Fruit fly (Drosophila melanogaster) whole organism, embryonic: ENCODE data around the gene Plc21C.
A peak's percentile ranks its signal among the peaks of the same experiment; 100 is the strongest.

ENCODE experiments used
- Atf6 ChIP-seq: fragments of 200-800 bp; sonication (Bioruptor generic); IDR thresholded peaks from 2 replicates; pipeline ENCODE4 v1.3.6; 2022; ENCODE audit warnings: missing biosample characterization, missing genetic modification characterization
- Awh ChIP-seq: fragments of 200-800 bp; sonication (Bioruptor generic); IDR thresholded peaks from 2 replicates; pipeline ENCODE4, ENCODE4 v1.3.6; 2022; ENCODE audit warnings: missing biosample characterization, missing genetic modification characterization
- CG10565 ChIP-seq: fragments of 200-800 bp; sonication (Bioruptor generic); optimal IDR thresholded peaks from 3 replicates; lab custom pipeline; 2016; ENCODE audit warnings: missing biosample characterization, mild to moderate bottlenecking, missing genetic modification characterization
- CG10979 ChIP-seq: fragments of 200-800 bp; sonication (Bioruptor generic); optimal IDR thresholded peaks from 2 replicates; lab custom pipeline; 2018; ENCODE audit warnings: missing biosample characterization, mild to moderate bottlenecking, missing genetic modification characterization, moderate library complexity
- CG12155 ChIP-seq: fragments of 200-800 bp; sonication (Bioruptor generic); optimal IDR thresholded peaks from 3 replicates; lab custom pipeline; 2016; ENCODE audit warnings: missing biosample characterization, missing genetic modification characterization
- CG13894 ChIP-seq: fragments of 200-800 bp; sonication (Bioruptor generic); optimal IDR thresholded peaks from 3 replicates; lab custom pipeline; 2018; ENCODE audit warnings: missing biosample characterization, mild to moderate bottlenecking, missing genetic modification characterization, moderate library complexity
- CG15269 ChIP-seq: fragments of 200-800 bp; sonication (Bioruptor generic); optimal IDR thresholded peaks from 2 replicates; lab custom pipeline; 2018; ENCODE audit warnings: missing biosample characterization, mild to moderate bottlenecking, missing genetic modification characterization, moderate library complexity
- CG15601 ChIP-seq: fragments of 200-800 bp; sonication (Bioruptor generic); optimal IDR thresholded peaks from 3 replicates; lab custom pipeline; 2019; ENCODE audit warnings: missing biosample characterization, mild to moderate bottlenecking, missing genetic modification characterization, moderate library complexity
- CG1603 ChIP-seq: fragments of 200-800 bp; sonication (Bioruptor generic); optimal IDR thresholded peaks from 2 replicates; lab custom pipeline; 2019; ENCODE audit warnings: missing biosample characterization, mild to moderate bottlenecking, missing genetic modification characterization, moderate library complexity
- CG17361 ChIP-seq: fragments of 200-800 bp; sonication (Bioruptor generic); IDR thresholded peaks from 3 replicates; pipeline ENCODE4 v1.3.6; 2022; ENCODE audit warnings: missing biosample characterization, missing genetic modification characterization
- CG17829 ChIP-seq: fragments of 200-800 bp; optimal IDR thresholded peaks from 2 replicates; lab custom pipeline; 2019; ENCODE audit warnings: missing biosample characterization, mild to moderate bottlenecking, missing genetic modification characterization, moderate library complexity
- CG1832 ChIP-seq: fragments of 200-800 bp; sonication (Bioruptor generic); optimal IDR thresholded peaks from 2 replicates; lab custom pipeline; 2017; ENCODE audit warnings: missing biosample characterization, mild to moderate bottlenecking, missing genetic modification characterization, inconsistent platforms
- CG2120 ChIP-seq: fragments of 200-800 bp; sonication (Bioruptor generic); optimal IDR thresholded peaks from 3 replicates; lab custom pipeline; 2016; ENCODE audit warnings: missing biosample characterization, missing genetic modification characterization
- CG2199 ChIP-seq: fragments of 200-800 bp; sonication (Bioruptor generic); IDR thresholded peaks from 3 replicates; pipeline ENCODE4 v1.3.6; 2022; ENCODE audit warnings: missing biosample characterization, missing genetic modification characterization
- CG2678 ChIP-seq: fragments of 200-800 bp; sonication (Bioruptor generic); optimal IDR thresholded peaks from 3 replicates; lab custom pipeline; 2019; ENCODE audit warnings: missing biosample characterization, mild to moderate bottlenecking, missing genetic modification characterization, moderate library complexity
- CG2875 ChIP-seq: fragments of 200-800 bp; sonication (Bioruptor generic); optimal IDR thresholded peaks from 2 replicates; lab custom pipeline; 2017; ENCODE audit warnings: missing biosample characterization, mild to moderate bottlenecking, missing genetic modification characterization, missing genetic modification reagents
- CG3065 ChIP-seq: fragments of 200-800 bp; sonication (Bioruptor generic); optimal IDR thresholded peaks from 2 replicates; lab custom pipeline; 2016; ENCODE audit warnings: missing biosample characterization, missing genetic modification characterization
- CG31224 ChIP-seq: fragments of 200-800 bp; sonication (Bioruptor generic); IDR thresholded peaks from 2 replicates; pipeline ENCODE4 v1.3.6; 2022; ENCODE audit warnings: missing biosample characterization, missing genetic modification characterization
- CG31365 ChIP-seq: fragments of 200-800 bp; sonication (Bioruptor generic); optimal IDR thresholded peaks from 2 replicates; lab custom pipeline; 2018; ENCODE audit warnings: missing biosample characterization, mild to moderate bottlenecking, missing genetic modification characterization
- CG32767 ChIP-seq: fragments of 200-800 bp; sonication (Bioruptor generic); IDR thresholded peaks from 2 replicates; pipeline ENCODE4 v1.3.6; 2022; ENCODE audit warnings: missing biosample characterization, missing genetic modification characterization
- CG4328 ChIP-seq: fragments of 200-800 bp; sonication (Bioruptor generic); optimal IDR thresholded peaks from 3 replicates; lab custom pipeline; 2017; ENCODE audit warnings: missing biosample characterization, missing genetic modification reagents, missing genetic modification characterization
- CG8290 ChIP-seq, 3 experiments: fragments of 200-800 bp; sonication (Bioruptor generic); optimal IDR thresholded peaks; 2 replicates each; lab custom pipeline; 2016 to 2019; ENCODE audit warnings: missing biosample characterization in 3 of 3, missing genetic modification characterization in 3 of 3, mild to moderate bottlenecking in 2 of 3, moderate library complexity in 1 of 3
- CG9876 ChIP-seq: fragments of 200-800 bp; sonication (Bioruptor generic); optimal IDR thresholded peaks from 2 replicates; lab custom pipeline; 2016; ENCODE audit warnings: missing biosample characterization, missing genetic modification characterization
- CoRest ChIP-seq: fragments of 200-800 bp; sonication (Bioruptor generic); optimal IDR thresholded peaks from 3 replicates; lab custom pipeline; 2018; ENCODE audit warnings: missing biosample characterization, mild to moderate bottlenecking, missing genetic modification characterization, moderate library complexity
- D ChIP-seq, 2 experiments: fragments of 200-800 bp in 1 of 2; fragments of >200 bp in 1 of 2; sonication (Bioruptor generic) in 1 of 2; optimal IDR thresholded peaks; 2 replicates in 1 of 2; 3 replicates in 1 of 2; lab custom pipeline; 2017; ENCODE audit warnings: mild to moderate bottlenecking in 1 of 2, missing biosample characterization in 1 of 2, missing genetic modification characterization in 1 of 2, missing genetic modification reagents in 1 of 2
- Dip2 ChIP-seq: fragments of 200-800 bp; sonication (Bioruptor generic); IDR thresholded peaks from 2 replicates; pipeline ENCODE4 v1.3.6; 2022; ENCODE audit warnings: missing biosample characterization, missing genetic modification characterization
- Dip3 ChIP-seq: fragments of 200-800 bp; sonication (Bioruptor generic); optimal IDR thresholded peaks from 3 replicates; lab custom pipeline; 2016; ENCODE audit warnings: missing biosample characterization, missing genetic modification characterization
- E2f1 ChIP-seq: fragments of 200-800 bp; sonication (Bioruptor generic); IDR thresholded peaks from 2 replicates; pipeline ENCODE4 v1.3.6; 2022; ENCODE audit warnings: missing biosample characterization, missing genetic modification characterization
- HLH4C ChIP-seq: fragments of 200-800 bp; sonication (Bioruptor generic); IDR thresholded peaks from 3 replicates; pipeline ENCODE4 v1.3.6; 2022; ENCODE audit warnings: missing biosample characterization, missing genetic modification characterization; ENCODE audit not compliant: partially characterized antibody
- Hey ChIP-seq: fragments of 200-800 bp; sonication (Bioruptor generic); optimal IDR thresholded peaks from 3 replicates; lab custom pipeline; 2018; ENCODE audit warnings: missing biosample characterization, mild to moderate bottlenecking, missing genetic modification characterization
- Jarid2 ChIP-seq: fragments of 200-800 bp; sonication (Bioruptor generic); optimal IDR thresholded peaks from 3 replicates; lab custom pipeline; 2017; ENCODE audit warnings: mild to moderate bottlenecking, missing biosample characterization, missing genetic modification reagents, missing genetic modification characterization
- MTF-1 ChIP-seq: fragments of 200-800 bp; sonication (Bioruptor generic); optimal IDR thresholded peaks from 2 replicates; lab custom pipeline; 2018; ENCODE audit warnings: missing biosample characterization, mild to moderate bottlenecking, missing genetic modification characterization, borderline replicate concordance
- Mrtf ChIP-seq: fragments of 200-800 bp; sonication (Bioruptor generic); IDR thresholded peaks from 3 replicates; pipeline ENCODE4 v1.3.6; 2022; ENCODE audit warnings: missing biosample characterization, missing genetic modification characterization
- Xrp1 ChIP-seq: fragments of 200-800 bp; sonication (Bioruptor generic); IDR thresholded peaks from 2 replicates; pipeline ENCODE4 v1.3.6; 2022; ENCODE audit warnings: missing biosample characterization, missing genetic modification characterization
- ab ChIP-seq: fragments of 200-800 bp; sonication (Bioruptor generic); optimal IDR thresholded peaks from 2 replicates; lab custom pipeline; 2016; ENCODE audit warnings: missing biosample characterization, missing genetic modification characterization
- abd-A ChIP-seq: fragments of 200-800 bp; sonication (Bioruptor generic); optimal IDR thresholded peaks from 3 replicates; lab custom pipeline; 2019; ENCODE audit warnings: missing biosample characterization, mild to moderate bottlenecking, missing genetic modification characterization, moderate library complexity
- chinmo ChIP-seq: fragments of 200-800 bp; sonication (Bioruptor generic); IDR thresholded peaks from 4 replicates; pipeline ENCODE4 v1.3.6; 2022; ENCODE audit warnings: missing biosample characterization, missing genetic modification characterization; ENCODE audit not compliant: partially characterized antibody
- chm ChIP-seq: fragments of 200-800 bp; sonication (Bioruptor generic); IDR thresholded peaks from 2 replicates; pipeline ENCODE4 v1.3.6; 2022; ENCODE audit warnings: missing biosample characterization, missing genetic modification characterization
- crc ChIP-seq: fragments of 200-800 bp; sonication (Bioruptor generic); optimal IDR thresholded peaks from 2 replicates; lab custom pipeline; 2016; ENCODE audit warnings: missing biosample characterization, missing genetic modification characterization
- emc ChIP-seq: fragments of 200-800 bp; sonication (Bioruptor generic); optimal IDR thresholded peaks from 2 replicates; lab custom pipeline; 2016; ENCODE audit warnings: missing biosample characterization, missing genetic modification characterization
- ems ChIP-seq: fragments of 200-800 bp; sonication (Bioruptor generic); optimal IDR thresholded peaks from 3 replicates; lab custom pipeline; 2016; ENCODE audit warnings: missing biosample characterization, missing genetic modification characterization
- grn ChIP-seq: fragments of 200-800 bp; sonication (Bioruptor generic); optimal IDR thresholded peaks from 3 replicates; lab custom pipeline; 2017; ENCODE audit warnings: missing biosample characterization, missing genetic modification characterization
- jumu ChIP-seq: fragments of 200-800 bp; sonication (Bioruptor generic); optimal IDR thresholded peaks from 3 replicates; lab custom pipeline; 2016; ENCODE audit warnings: missing biosample characterization, missing genetic modification characterization
- mam ChIP-seq: fragments of 200-800 bp; sonication (Bioruptor generic); optimal IDR thresholded peaks from 3 replicates; lab custom pipeline; 2016; ENCODE audit warnings: missing biosample characterization, missing genetic modification characterization
- nmo ChIP-seq: fragments of 200-800 bp; sonication (Bioruptor generic); optimal IDR thresholded peaks from 2 replicates; lab custom pipeline; 2018; ENCODE audit warnings: missing biosample characterization, mild to moderate bottlenecking, missing genetic modification characterization, moderate library complexity
- sima ChIP-seq: fragments of 200-800 bp; sonication (Bioruptor generic); optimal IDR thresholded peaks from 2 replicates; lab custom pipeline; 2016; ENCODE audit warnings: missing biosample characterization, missing genetic modification characterization
- wdn ChIP-seq: fragments of 200-800 bp; sonication (Bioruptor generic); IDR thresholded peaks from 2 replicates; pipeline ENCODE4 v1.3.6; 2022; ENCODE audit warnings: missing biosample characterization, missing genetic modification characterization
- zf30C ChIP-seq: fragments of 200-800 bp; sonication (Bioruptor generic); optimal IDR thresholded peaks from 3 replicates; lab custom pipeline; 2018; ENCODE audit warnings: missing biosample characterization, mild to moderate bottlenecking, missing genetic modification characterization

The Plc21C gene

DNA sequence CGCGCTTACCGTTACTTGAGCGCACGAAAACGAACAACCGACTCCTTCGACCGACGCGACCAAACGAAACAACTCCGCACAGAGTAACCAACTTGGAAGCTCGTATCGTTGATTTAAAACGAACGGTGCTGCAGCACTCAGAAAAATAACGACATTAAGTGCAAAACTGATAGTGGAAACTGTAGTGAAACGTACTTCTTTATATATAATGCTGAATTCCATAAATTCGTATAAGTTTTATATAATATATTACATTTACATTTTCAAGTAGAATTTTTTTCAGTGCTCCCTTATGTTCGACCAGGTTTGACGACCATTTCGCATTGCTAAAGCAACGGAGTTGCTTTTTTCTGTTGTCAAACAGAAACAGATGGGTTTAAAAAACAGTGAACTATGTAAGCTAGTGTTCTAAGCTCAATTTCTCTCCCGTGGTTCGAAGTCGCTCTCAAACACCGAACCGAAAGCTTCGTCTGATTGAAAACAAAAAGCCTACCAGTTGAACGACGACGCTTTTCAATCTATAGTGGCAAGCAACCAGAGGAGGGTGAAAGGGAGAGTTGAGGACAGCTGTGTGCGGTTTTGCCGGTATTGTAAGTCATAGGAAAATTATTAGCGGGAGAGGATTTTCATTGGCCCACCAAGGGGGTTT, 38.2 kb upstream of the Plc21C start, which contains the start of gene CG17075 (continued):
- TF ChIP-seq CG3065 (GFP tag; lab: Kevin White, UChicago) = peak; percentile 78
- TF ChIP-seq CG12155 (GFP tag; lab: Kevin White, UChicago) = peak; percentile 90
- peak; percentile 97 for TF ChIP-seq CG2678 (tag; lab: Kevin White, UChicago)
- TF ChIP-seq CG15601 = peak; percentile 100
- no peak for TF ChIP-seq grn (GFP tag; lab: Kevin White, UChicago)
- TF ChIP-seq wdn (GFP tag; lab: Robert Waterston, UW) = peak; percentile 94
- peak; percentile 83 for TF ChIP-seq CG1603 (tag; lab: Kevin White, UChicago)
- TF ChIP-seq Dip3 = peak; percentile 71
- no peak for TF ChIP-seq CG9876 (GFP tag; lab: Kevin White, UChicago)
- peak; percentile 62 for TF ChIP-seq Hey (tag; lab: Kevin White, UChicago)
- TF ChIP-seq Awh (GFP tag; lab: Robert Waterston, UW) = peak; percentile 90
- no peak for TF ChIP-seq HLH4C (GFP tag; lab: Robert Waterston, UW)
- TF ChIP-seq ems (GFP tag; lab: Kevin White, UChicago) = peak; percentile 84
- peak; percentile 75 for TF ChIP-seq jumu
- TF ChIP-seq CoRest = peak; percentile 95
- peak; percentile 78 for TF ChIP-seq Jarid2 (GFP tag; lab: Kevin White, UChicago)
- TF ChIP-seq CG1832 = no peak
- TF ChIP-seq CG32767 (GFP tag; lab: Robert Waterston, UW) = peak; percentile 91
- TF ChIP-seq CG8290 (GFP tag; optimal IDR thresholded peaks at IDR 0.05; lab: Kevin White, UChicago) = peak; percentile 93
- peak in 1 of 2 experiments; percentile 68 for TF ChIP-seq CG8290 (tag; optimal IDR thresholded peaks at IDR 0.05; lab: Kevin White, UChicago)
- no peak; the same call in 1 of the 2 replicates for TF ChIP-seq Dip2 (GFP tag; lab: Robert Waterston, UW)
- peak; percentile 69 for TF ChIP-seq CG31365 (tag; lab: Kevin White, UChicago)
- peak; percentile 94 for TF ChIP-seq CG17361 (GFP tag; lab: Robert Waterston, UW)
- peak; percentile 72 for TF ChIP-seq abd-A (tag; lab: Kevin White, UChicago)
- peak; percentile 94 for TF ChIP-seq Xrp1 (GFP tag; lab: Robert Waterston, UW)
- TF ChIP-seq Mrtf = peak; percentile 92
- TF ChIP-seq CG2199 (GFP tag; lab: Robert Waterston, UW) = peak; percentile 81; the same call in 2 of the 3 replicates
- peak; percentile 87 for TF ChIP-seq CG2875 (GFP tag; lab: Kevin White, UChicago)
- peak; percentile 62 for TF ChIP-seq emc (GFP tag; lab: Kevin White, UChicago)
- peak; percentile 94 for TF ChIP-seq CG13894
- peak; percentile 73; the same call in 1 of the 2 replicates for TF ChIP-seq chm (GFP tag; lab: Robert Waterston, UW)
- TF ChIP-seq CG4328 (GFP tag; lab: Kevin White, UChicago) = peak; percentile 81
- TF ChIP-seq E2f1 = peak; percentile 95
- peak; percentile 96 for TF ChIP-seq CG2120
- TF ChIP-seq Atf6 (GFP tag; lab: Robert Waterston, UW) = peak; percentile 97
- TF ChIP-seq CG17829 (tag; lab: Kevin White, UChicago) = peak; percentile 89
- TF ChIP-seq crc (GFP tag; lab: Kevin White, UChicago) = peak; percentile 51
- no peak for TF ChIP-seq chinmo (GFP tag; lab: Robert Waterston, UW)
- peak; percentile 88 for TF ChIP-seq mam
- TF ChIP-seq ab (GFP tag; lab: Kevin White, UChicago) = peak; percentile 17
- peak; percentile 77 for TF ChIP-seq zf30C (GFP tag; lab: Kevin White, UChicago)
- TF ChIP-seq nmo (GFP tag; lab: Kevin White, UChicago) = peak; percentile 93
- TF ChIP-seq CG15269 (tag; lab: Kevin White, UChicago) = peak; percentile 97
- no peak for TF ChIP-seq D (optimal IDR thresholded peaks at IDR 0.05; lab: Kevin White, UChicago)
- TF ChIP-seq D (GFP tag; optimal IDR thresholded peaks at IDR 0.05; lab: Kevin White, UChicago) = peak; percentile 84
- peak; percentile 66 for TF ChIP-seq CG10565 (GFP tag; lab: Kevin White, UChicago)
- no peak for TF ChIP-seq sima (GFP tag; lab: Kevin White, UChicago)
- TF ChIP-seq MTF-1 = peak; percentile 69
- TF ChIP-seq CG10979 = peak; percentile 89
- TF ChIP-seq CG31224 (GFP tag; lab: Robert Waterston, UW) = peak; percentile 87
